Worm (Caenorhabditis elegans): ENCODE data around the gene F55D10.4.

DNA sequence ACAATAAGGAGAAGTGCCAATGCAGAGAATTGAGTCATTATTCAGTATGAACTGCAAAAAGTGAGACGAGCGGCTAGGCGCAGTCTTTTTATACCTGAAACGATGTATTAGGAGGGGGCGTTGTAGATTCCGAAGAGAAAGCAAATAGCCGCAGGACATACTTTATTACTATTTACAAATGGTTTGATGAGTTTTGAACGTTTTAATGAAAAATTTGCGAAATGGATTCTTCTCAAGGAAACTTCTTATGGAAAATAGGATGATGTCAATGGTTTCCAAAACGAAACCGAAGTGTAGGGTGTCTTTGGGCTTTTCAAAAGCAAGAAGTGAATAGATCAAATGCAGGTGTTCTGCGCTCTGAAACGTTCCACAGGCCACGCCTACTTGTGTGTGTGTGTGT is 42.4 kb downstream of the F55D10.4 start, which contains the start of gene flp-11:
- no peak for TF ChIP-seq lin-39 (tag; optimal IDR thresholded peaks at IDR 0.05)
- no peak for TF ChIP-seq nhr-77 (tag; optimal IDR thresholded peaks at IDR 0.05)
- TF ChIP-seq ztf-11 (tag; optimal IDR thresholded peaks at IDR 0.05): no peak
- TF ChIP-seq egl-27 (tag; optimal IDR thresholded peaks at IDR 0.05): no peak
- no peak for TF ChIP-seq elt-3 (tag; optimal IDR thresholded peaks at IDR 0.05)
- TF ChIP-seq snpc-4 (tag; optimal IDR thresholded peaks at IDR 0.05): no peak

Measured in whole organism, L3 larva.